Worm (Caenorhabditis elegans): ENCODE data around the gene twk-35.

The twk-35 gene

ce11 chrV:20847743-20848229 is 15.0 kb upstream of the twk-35 start:
- TF ChIP-seq snu-23 (GFP tag; optimal IDR thresholded peaks at IDR 0.05) = peak; percentile 24
- TF ChIP-seq mdl-1 (tag; optimal IDR thresholded peaks at IDR 0.05) = no peak
- TF ChIP-seq mab-9 (GFP tag; IDR thresholded peaks at IDR 0.05) = no peak
- TF ChIP-seq dsc-1 (tag; optimal IDR thresholded peaks at IDR 0.05) = peak; percentile 16
- TF ChIP-seq swsn-7 (tag; optimal IDR thresholded peaks at IDR 0.05) = peak; percentile 8
- TF ChIP-seq zip-4 (GFP tag; optimal IDR thresholded peaks at IDR 0.05) = no peak
- TF ChIP-seq ama-1 (optimal IDR thresholded peaks at IDR 0.05) = peak; percentile 91
- TF ChIP-seq fkh-8 (tag; optimal IDR thresholded peaks at IDR 0.05) = no peak
- TF ChIP-seq nhr-20 (tag; optimal IDR thresholded peaks at IDR 0.05) = peak; percentile 9
- TF ChIP-seq lin-14 (GFP tag; optimal IDR thresholded peaks at IDR 0.05) = no peak
- TF ChIP-seq C16A3.4 (tag; optimal IDR thresholded peaks at IDR 0.05) = no peak
- no peak for TF ChIP-seq ces-1 (GFP tag; optimal IDR thresholded peaks at IDR 0.05)
- TF ChIP-seq nhr-47 (tag; optimal IDR thresholded peaks at IDR 0.05) = peak; percentile 33
- no peak for TF ChIP-seq nhr-11 (tag; optimal IDR thresholded peaks at IDR 0.05)
- TF ChIP-seq lsy-2 (tag; optimal IDR thresholded peaks at IDR 0.05) = no peak
- TF ChIP-seq nhr-71 (tag; optimal IDR thresholded peaks at IDR 0.05) = peak; percentile 28
- TF ChIP-seq nhr-85 (tag) = peak; percentile 23
- no peak for TF ChIP-seq nhr-77 (tag; optimal IDR thresholded peaks at IDR 0.05)
- TF ChIP-seq unc-30 (tag; optimal IDR thresholded peaks at IDR 0.05) = no peak
- no peak for TF ChIP-seq pqm-1 (tag; optimal IDR thresholded peaks at IDR 0.05)
- TF ChIP-seq alr-1 (tag; optimal IDR thresholded peaks at IDR 0.05; ENCODE audit: borderline replicate concordance) = no peak
- TF ChIP-seq aly-2 (tag; optimal IDR thresholded peaks at IDR 0.05) = peak; percentile 87

- TF ChIP-seq pax-3 (tag; optimal IDR thresholded peaks at IDR 0.05) (no peak), rnt-1 (tag; optimal IDR thresholded peaks at IDR 0.05) (peak; percentile 45)
These were observed 12.2 kb upstream of the twk-35 start, which contains the start of gene clec-264 for ce11 chrV:20850580-20850979. Gene clec-264, minus strand, starts transcription at chrV:20850701.

DNA sequence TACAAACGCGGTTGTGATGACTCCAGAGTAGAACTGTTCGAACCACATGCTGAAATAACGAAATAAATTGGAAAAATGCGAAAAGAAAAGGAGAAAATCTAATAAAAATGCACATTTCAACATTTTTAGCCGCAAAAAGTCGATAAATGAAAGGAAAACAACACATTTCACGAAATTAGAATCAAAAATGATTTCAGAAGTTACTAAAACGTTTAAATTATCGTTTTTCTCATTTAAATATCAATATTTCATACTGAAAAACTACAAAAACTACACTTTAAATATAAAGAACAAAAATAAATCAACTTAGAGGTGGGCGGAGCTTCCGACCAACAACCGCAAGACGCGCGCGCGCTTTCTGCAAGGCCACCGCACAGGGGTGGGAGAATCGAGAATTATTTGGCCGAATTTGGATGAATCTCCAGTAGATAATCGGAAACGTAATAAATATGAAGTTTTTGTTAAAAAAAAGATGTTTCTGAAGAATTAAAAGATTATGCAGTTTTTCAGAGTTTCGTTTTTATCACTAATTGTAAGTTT is 10.9 kb upstream of the twk-35 start, which contains the start of gene ndua-1:
Gene ndua-1, minus strand, starts transcription at position 51 of the 540 bp plus-strand sequence.
- TF ChIP-seq fkh-4 (tag; optimal IDR thresholded peaks at IDR 0.05; ENCODE audit: borderline replicate concordance) (no peak), elt-3 (tag; optimal IDR thresholded peaks at IDR 0.05) (peak in 1 of 6 experiments; percentile 22), aly-2 (tag; optimal IDR thresholded peaks at IDR 0.05) (no peak), lin-15B (tag; optimal IDR thresholded peaks at IDR 0.05) (no peak), unc-86 (tag; optimal IDR thresholded peaks at IDR 0.05) (peak; percentile 1), snu-23 (GFP tag; optimal IDR thresholded peaks at IDR 0.05) (peak; percentile 71), ceh-90 (tag; optimal IDR thresholded peaks at IDR 0.05) (no peak), nhr-71 (tag; optimal IDR thresholded peaks at IDR 0.05) (peak; percentile 66), zip-4 (GFP tag; optimal IDR thresholded peaks at IDR 0.05) (no peak), lsy-2 (tag; optimal IDR thresholded peaks at IDR 0.05) (peak; percentile 59 to 71), rnt-1 (tag; optimal IDR thresholded peaks at IDR 0.05) (peak; percentile 76), lin-39 (tag; optimal IDR thresholded peaks at IDR 0.05) (peak; percentile 4), pqm-1 (tag; optimal IDR thresholded peaks at IDR 0.05) (no peak), skn-1 (tag; optimal IDR thresholded peaks at IDR 0.05) (peak; percentile 58), tbx-2 (tag; optimal IDR thresholded peaks at IDR 0.05) (peak; percentile 53), egl-27 (tag; optimal IDR thresholded peaks at IDR 0.05) (no peak), lir-3 (tag; optimal IDR thresholded peaks at IDR 0.05; ENCODE audit: poor library complexity) (peak; percentile 44), lin-13 (GFP tag; optimal IDR thresholded peaks at IDR 0.05) (peak; percentile 24), swsn-7 (tag; optimal IDR thresholded peaks at IDR 0.05) (peak; percentile 61), ceh-82 (tag; optimal IDR thresholded peaks at IDR 0.05) (peak in 2 of 3 experiments; percentile 44 to 64), hlh-17 (GFP tag; optimal IDR thresholded peaks at IDR 0.05; ENCODE audit: borderline replicate concordance) (no peak), snpc-4 (tag; optimal IDR thresholded peaks at IDR 0.05) (peak; percentile 65), dsc-1 (tag; optimal IDR thresholded peaks at IDR 0.05) (peak; percentile 35), efl-1 (optimal IDR thresholded peaks at IDR 0.05) (peak; percentile 10 to 44), efl-1 (GFP tag; optimal IDR thresholded peaks at IDR 0.05 in 1 of 2) (peak; percentile 17 to 94), nhr-47 (tag; optimal IDR thresholded peaks at IDR 0.05) (peak; percentile 68), ztf-11 (tag; optimal IDR thresholded peaks at IDR 0.05) (peak in 1 of 2 experiments; percentile 17), nhr-20 (tag; optimal IDR thresholded peaks at IDR 0.05) (peak; percentile 63), unc-130 (tag; optimal IDR thresholded peaks at IDR 0.05) (peak; percentile 6), sox-4 (tag; optimal IDR thresholded peaks at IDR 0.05) (peak; percentile 27), xbp-1 (tag; optimal IDR thresholded peaks at IDR 0.05) (peak; percentile 38), blmp-1 (tag; optimal IDR thresholded peaks at IDR 0.05) (peak; percentile 0), nhr-90 (tag; optimal IDR thresholded peaks at IDR 0.05; ENCODE audit: poor library complexity) (peak; percentile 56), lin-35 (GFP tag; optimal IDR thresholded peaks at IDR 0.05) (peak; percentile 6 to 43)

All from whole organism, L1 larva.